Fruit fly (Drosophila melanogaster) whole organism, embryonic: ENCODE measurements around the gene meigo.

ENCODE experiments used
- CG10462 ChIP-seq: fragments of 200-800 bp; sonication (Bioruptor generic); optimal IDR thresholded peaks from 2 replicates; lab custom pipeline; 2016; ENCODE audit warnings: missing biosample characterization, missing genetic modification characterization
- CG11695 ChIP-seq: fragments of 200-800 bp; sonication (Bioruptor generic); IDR thresholded peaks from 3 replicates; pipeline ENCODE4 v1.3.6; 2022; ENCODE audit warnings: missing biosample characterization, missing genetic modification characterization
- CG9609 ChIP-seq: fragments of 200-800 bp; sonication (Bioruptor generic); optimal IDR thresholded peaks from 3 replicates; lab custom pipeline; 2016; ENCODE audit warnings: missing biosample characterization, missing genetic modification characterization
- Dbx ChIP-seq: fragments of 200-800 bp; sonication (Bioruptor generic); IDR thresholded peaks from 3 replicates; pipeline ENCODE4 v1.3.6; 2022; ENCODE audit warnings: missing biosample characterization, missing genetic modification characterization
- HmgD ChIP-seq: fragments of 200-800 bp; sonication (Bioruptor generic); optimal IDR thresholded peaks from 3 replicates; lab custom pipeline; 2016; ENCODE audit warnings: missing biosample characterization, missing genetic modification characterization
- Hr51 ChIP-seq, 2 experiments: fragments of 200-800 bp; sonication (Bioruptor generic); optimal IDR thresholded peaks; 2 replicates in 1 of 2; 3 replicates in 1 of 2; lab custom pipeline; 2016 to 2018; ENCODE audit warnings: missing biosample characterization in 2 of 2, missing genetic modification characterization in 2 of 2, mild to moderate bottlenecking in 1 of 2, moderate library complexity in 1 of 2
- corto ChIP-seq: fragments of 200-800 bp; sonication (Bioruptor generic); optimal IDR thresholded peaks from 2 replicates; lab custom pipeline; 2016; ENCODE audit warnings: missing biosample characterization, mild to moderate bottlenecking, missing genetic modification characterization, moderate library complexity
- dmrt11E ChIP-seq: fragments of 200-800 bp; sonication (Bioruptor generic); optimal IDR thresholded peaks from 3 replicates; lab custom pipeline; 2018; ENCODE audit warnings: missing biosample characterization, mild to moderate bottlenecking, missing genetic modification characterization, moderate library complexity
- fru ChIP-seq: fragments of >200 bp; optimal IDR thresholded peaks from 2 replicates; lab custom pipeline; 2017
- unpg ChIP-seq: fragments of 200-800 bp; sonication (Bioruptor generic); optimal IDR thresholded peaks from 3 replicates; lab custom pipeline; 2018; ENCODE audit warnings: missing biosample characterization, mild to moderate bottlenecking, missing genetic modification characterization, moderate library complexity
- vfl ChIP-seq: fragments of 200-800 bp; sonication (Bioruptor generic); optimal IDR thresholded peaks from 2 replicates; lab custom pipeline; 2016; ENCODE audit warnings: missing biosample characterization, missing genetic modification characterization

DNA sequence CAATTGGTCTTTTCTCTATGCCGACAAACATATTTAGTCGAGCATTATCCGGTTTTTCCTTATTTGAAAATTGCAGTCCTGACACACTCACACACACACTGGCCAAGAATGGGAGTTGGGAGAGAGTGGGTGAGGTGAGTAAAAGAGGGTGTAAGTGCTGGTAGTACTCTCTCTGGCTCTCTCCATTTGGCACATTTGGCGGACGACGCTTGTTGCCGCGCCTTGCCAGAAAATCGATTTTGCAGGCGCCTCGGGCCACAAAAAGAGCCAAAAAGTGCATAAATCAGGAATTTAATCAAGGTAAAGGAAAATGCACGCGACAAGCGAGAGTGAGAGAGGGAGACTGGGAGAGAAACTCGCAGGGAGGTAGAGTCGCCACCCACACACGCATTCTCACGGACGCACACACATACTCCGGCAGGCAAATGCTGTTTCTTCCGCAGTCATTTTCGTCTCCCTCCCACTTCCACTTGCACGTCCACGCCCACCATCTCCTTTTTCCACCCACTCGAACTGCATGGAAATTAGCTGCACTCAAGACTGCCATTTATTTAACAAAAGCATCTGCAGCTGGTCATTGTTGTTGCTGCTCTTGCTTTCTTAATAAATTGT is 41.4 kb upstream of the meigo start:
- TF ChIP-seq Dbx (no peak), CG10462 (GFP tag; lab: Kevin White, UChicago) (no peak), CG11695 (no peak), fru (lab: Kevin White, UChicago) (no peak), Hr51 (GFP tag; optimal IDR thresholded peaks at IDR 0.05; lab: Kevin White, UChicago) (no peak), CG9609 (no peak), unpg (GFP tag; lab: Kevin White, UChicago) (no peak), corto (GFP tag; lab: Kevin White, UChicago) (no peak), dmrt11E (tag; lab: Kevin White, UChicago) (no peak), vfl (GFP tag; lab: Kevin White, UChicago) (no peak), HmgD (GFP tag; lab: Kevin White, UChicago) (no peak)
